Worm (Caenorhabditis elegans): ENCODE data around the gene R02D1.2.
"Not testable (repeated sequence)": the region's sequence is repeated elsewhere in the genome, so short reads cannot be mapped to it uniquely, and the experiment has no call there.

DNA sequence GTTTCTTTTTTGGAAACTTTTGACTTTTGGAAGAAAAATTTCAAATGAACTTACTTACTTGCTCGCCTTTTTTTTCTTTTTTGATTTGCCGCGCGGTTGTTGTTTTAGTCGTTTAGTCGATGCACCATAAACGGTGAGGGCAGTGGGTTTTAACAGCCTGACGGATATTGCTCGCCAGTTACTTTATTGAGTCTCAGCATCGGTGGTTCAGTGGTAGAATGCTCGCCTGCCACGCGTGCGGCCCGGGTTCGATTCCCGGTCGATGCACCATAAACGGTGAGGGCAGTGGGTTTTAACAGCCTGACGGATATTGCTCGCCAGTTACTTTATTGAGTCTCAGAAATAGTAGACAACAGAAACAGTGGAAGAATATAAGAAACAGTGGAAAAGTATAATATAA, 12.2 kb downstream of the R02D1.2 start:
- not testable (repeated sequence) for TF ChIP-seq R02D3.7 (tag; optimal IDR thresholded peaks at IDR 0.05); aly-2 (tag; optimal IDR thresholded peaks at IDR 0.05); zip-11 (GFP tag; IDR thresholded peaks at IDR 0.05); nhr-237 (tag; optimal IDR thresholded peaks at IDR 0.05)

Measured in whole organism, L4 larva.